Worm (Caenorhabditis elegans) whole organism, young adult: ENCODE results near the gene R09H10.7.

Source experiments
- B0035.1 ChIP-seq: sonication (generic microtip); optimal IDR thresholded peaks from 2 replicates; lab custom pipeline; 2016; ENCODE audit warnings: missing genetic modification characterization, mild to moderate bottlenecking, missing compliant biosample characterization, missing genotype, missing genetic modification reagents
- B0261.1 ChIP-seq: sonication (generic microtip); optimal IDR thresholded peaks from 2 replicates; lab custom pipeline; 2016; ENCODE audit warnings: mild to moderate bottlenecking, missing genetic modification characterization, moderate library complexity, missing compliant biosample characterization
- B0336.3 ChIP-seq: fragments of 200-800 bp; sonication (Bioruptor generic); IDR thresholded peaks from 2 replicates; pipeline ENCODE4 v1.3.6; 2022; ENCODE audit warnings: missing genetic modification characterization, missing compliant biosample characterization
- F52B5.7 ChIP-seq: sonication (generic microtip); optimal IDR thresholded peaks from 2 replicates; lab custom pipeline; 2016; ENCODE audit warnings: mild to moderate bottlenecking, missing genetic modification characterization, missing compliant biosample characterization
- K11D2.4 ChIP-seq: fragments of 200-800 bp; sonication (Bioruptor generic); IDR thresholded peaks from 2 replicates; pipeline ENCODE4 v1.3.6; 2022; ENCODE audit warnings: missing genetic modification reagents, missing genetic modification characterization, missing compliant biosample characterization
- Y53F4B.3 ChIP-seq: fragments of 200-800 bp; sonication (Bioruptor generic); IDR thresholded peaks from 2 replicates; pipeline ENCODE4 v1.3.6; 2022; ENCODE audit warnings: missing genetic modification reagents, missing genetic modification characterization, missing compliant biosample characterization
- Y67H2A.10 ChIP-seq: fragments of 200-800 bp; sonication (Bioruptor generic); conservative IDR thresholded peaks from 2 replicates; pipeline ENCODE4 v1.3.6; 2022; ENCODE audit warnings: missing genetic modification reagents, missing genetic modification characterization, missing compliant biosample characterization
- attf-6 ChIP-seq: fragments of 200-800 bp; sonication (Bioruptor generic); IDR thresholded peaks from 2 replicates; pipeline ENCODE4 v1.3.6; 2022; ENCODE audit warnings: missing genetic modification reagents, missing genetic modification characterization, missing compliant biosample characterization
- ceh-27 ChIP-seq: fragments of 200-800 bp; sonication (Bioruptor generic); optimal IDR thresholded peaks from 2 replicates; lab custom pipeline; 2018; ENCODE audit warnings: mild to moderate bottlenecking, missing genetic modification characterization, moderate library complexity, missing compliant biosample characterization
- ceh-79 ChIP-seq: sonication (generic microtip); optimal IDR thresholded peaks from 2 replicates; lab custom pipeline; 2017; ENCODE audit warnings: mild to moderate bottlenecking, missing genetic modification characterization, missing compliant biosample characterization
- dpff-1 ChIP-seq: sonication (generic microtip); optimal IDR thresholded peaks from 2 replicates; lab custom pipeline; 2017; ENCODE audit warnings: mild to moderate bottlenecking, missing genetic modification characterization, missing compliant biosample characterization
- dpl-1 ChIP-seq: fragments of 150-350 bp; optimal IDR thresholded peaks from 2 replicates; lab custom pipeline; 2014; ENCODE audit warnings: missing biosample characterization, missing genetic modification reagents, missing genetic modification characterization
- egl-18 ChIP-seq: fragments of 200-800 bp; sonication (Bioruptor generic); IDR thresholded peaks from 2 replicates; pipeline ENCODE4 v1.3.6; 2022; ENCODE audit warnings: missing genetic modification reagents, missing genetic modification characterization, missing compliant biosample characterization
- ekl-4 ChIP-seq: fragments of 200-800 bp; sonication (Bioruptor generic); IDR thresholded peaks from 2 replicates; pipeline ENCODE4 v1.3.6; 2022; ENCODE audit warnings: missing genetic modification reagents, missing genetic modification characterization, missing compliant biosample characterization
- ets-4 ChIP-seq: fragments of 200-800 bp; sonication (Bioruptor generic); optimal IDR thresholded peaks from 2 replicates; lab custom pipeline; 2018; ENCODE audit warnings: mild to moderate bottlenecking, missing genetic modification characterization, missing compliant biosample characterization
- him-1 ChIP-seq: sonication (generic microtip); optimal IDR thresholded peaks from 2 replicates; lab custom pipeline; 2016; ENCODE audit warnings: missing genotype, missing genetic modification reagents, missing genetic modification characterization, missing compliant biosample characterization
- hlh-12 ChIP-seq: sonication (generic microtip); optimal IDR thresholded peaks from 2 replicates; lab custom pipeline; 2016; ENCODE audit warnings: missing genetic modification characterization, missing compliant biosample characterization
- hsf-1 ChIP-seq: fragments of 200-800 bp; sonication (Bioruptor generic); IDR thresholded peaks from 2 replicates; pipeline ENCODE4 v1.3.6; 2022; ENCODE audit warnings: missing genetic modification reagents, missing genetic modification characterization, missing compliant biosample characterization
- lin-35 ChIP-seq, 3 experiments: fragments of 150-350 bp in 2 of 3; sonication (generic microtip) in 1 of 3; optimal IDR thresholded peaks; 2 replicates each; lab custom pipeline; 2014 to 2018; ENCODE audit warnings: missing biosample characterization in 3 of 3, missing genetic modification characterization in 3 of 3, missing genetic modification reagents in 3 of 3
- mcd-1 ChIP-seq: fragments of 200-800 bp; sonication (Bioruptor generic); IDR thresholded peaks from 2 replicates; pipeline ENCODE4 v1.3.6; 2022; ENCODE audit warnings: missing genetic modification reagents, missing genetic modification characterization, missing compliant biosample characterization
- mel-28 ChIP-seq: sonication (generic microtip); optimal IDR thresholded peaks from 2 replicates; lab custom pipeline; 2016; ENCODE audit warnings: borderline replicate concordance, mild to moderate bottlenecking, missing genetic modification characterization, missing compliant biosample characterization
- nhr-27 ChIP-seq: fragments of 200-800 bp; sonication (Bioruptor generic); optimal IDR thresholded peaks from 2 replicates; lab custom pipeline; 2018; ENCODE audit warnings: mild to moderate bottlenecking, missing genetic modification characterization, moderate library complexity, missing compliant biosample characterization
- nhr-80 ChIP-seq: sonication (generic microtip); optimal IDR thresholded peaks from 2 replicates; lab custom pipeline; 2016; ENCODE audit warnings: missing genetic modification characterization, missing compliant biosample characterization
- rcor-1 ChIP-seq: fragments of 200-800 bp; sonication (Bioruptor generic); IDR thresholded peaks from 2 replicates; pipeline ENCODE4 v1.3.6; 2022; ENCODE audit warnings: missing genetic modification reagents, missing genetic modification characterization, missing compliant biosample characterization
- rec-8 ChIP-seq, 2 experiments: sonication (generic microtip); optimal IDR thresholded peaks; 2 replicates each; lab custom pipeline; 2016; ENCODE audit warnings: mild to moderate bottlenecking in 2 of 2, missing genetic modification characterization in 2 of 2, missing genetic modification reagents in 2 of 2, missing genotype in 2 of 2, missing biosample characterization in 1 of 2, missing compliant biosample characterization in 1 of 2, moderate library complexity in 1 of 2
- rpc-1 ChIP-seq, 2 experiments: fragments of 150-350 bp in 1 of 2; sonication (generic microtip) in 1 of 2; optimal IDR thresholded peaks; 2 replicates each; lab custom pipeline; 2014 to 2018; ENCODE audit warnings: missing biosample characterization in 1 of 2, missing genetic modification characterization in 1 of 2, missing genetic modification reagents in 1 of 2, missing genotype in 1 of 2
- snpc-3.4 ChIP-seq: sonication (generic microtip); optimal IDR thresholded peaks from 2 replicates; lab custom pipeline; 2017; ENCODE audit warnings: missing genetic modification characterization, mild to moderate bottlenecking, missing compliant biosample characterization, antibody characterized with exemption, moderate library complexity, missing genotype, missing genetic modification reagents
- somi-1 ChIP-seq: fragments of 200-800 bp; sonication (Bioruptor generic); optimal IDR thresholded peaks from 2 replicates; lab custom pipeline; 2018; ENCODE audit warnings: mild to moderate bottlenecking, missing genetic modification characterization, missing compliant biosample characterization
- sptf-2 ChIP-seq: fragments of 200-800 bp; sonication (Bioruptor generic); optimal IDR thresholded peaks from 2 replicates; lab custom pipeline; 2018; ENCODE audit warnings: mild to moderate bottlenecking, missing genetic modification characterization, missing compliant biosample characterization
- tbp1 ChIP-seq: fragments of 200-800 bp; sonication (Bioruptor generic); optimal IDR thresholded peaks from 2 replicates; lab custom pipeline; 2018; ENCODE audit warnings: mild to moderate bottlenecking, missing genetic modification characterization, missing compliant biosample characterization
- tlf-1 ChIP-seq: fragments of 200-800 bp; sonication (Bioruptor generic); optimal IDR thresholded peaks from 2 replicates; lab custom pipeline; 2018; ENCODE audit warnings: mild to moderate bottlenecking, missing genetic modification characterization, missing compliant biosample characterization
- unc-62 ChIP-seq: fragments of 150-350 bp; optimal IDR thresholded peaks from 2 replicates; lab custom pipeline; 2014; ENCODE audit warnings: missing biosample characterization, missing genetic modification reagents, missing genetic modification characterization
- xnd-1 ChIP-seq: sonication (generic microtip); optimal IDR thresholded peaks from 2 replicates; lab custom pipeline; 2016; ENCODE audit warnings: missing genotype, missing genetic modification reagents, missing genetic modification characterization, missing compliant biosample characterization
- zfh-2 ChIP-seq: fragments of 200-800 bp; sonication (Bioruptor generic); conservative IDR thresholded peaks from 2 replicates; pipeline ENCODE4 v1.3.6; 2022; ENCODE audit warnings: missing genetic modification reagents, missing genetic modification characterization, missing compliant biosample characterization
- ztf-18 ChIP-seq: sonication (generic microtip); optimal IDR thresholded peaks from 2 replicates; lab custom pipeline; 2016; ENCODE audit warnings: missing genotype, mild to moderate bottlenecking, missing genetic modification characterization, missing compliant biosample characterization
- ztf-26 ChIP-seq: sonication (generic microtip); optimal IDR thresholded peaks from 2 replicates; lab custom pipeline; 2017; ENCODE audit warnings: missing genetic modification characterization, missing compliant biosample characterization
- ztf-28 ChIP-seq: fragments of 200-800 bp; sonication (Bioruptor generic); IDR thresholded peaks from 2 replicates; pipeline ENCODE4 v1.3.6; 2022; ENCODE audit warnings: missing genetic modification reagents, missing genetic modification characterization, missing compliant biosample characterization

R09H10.7 gene

DNA sequence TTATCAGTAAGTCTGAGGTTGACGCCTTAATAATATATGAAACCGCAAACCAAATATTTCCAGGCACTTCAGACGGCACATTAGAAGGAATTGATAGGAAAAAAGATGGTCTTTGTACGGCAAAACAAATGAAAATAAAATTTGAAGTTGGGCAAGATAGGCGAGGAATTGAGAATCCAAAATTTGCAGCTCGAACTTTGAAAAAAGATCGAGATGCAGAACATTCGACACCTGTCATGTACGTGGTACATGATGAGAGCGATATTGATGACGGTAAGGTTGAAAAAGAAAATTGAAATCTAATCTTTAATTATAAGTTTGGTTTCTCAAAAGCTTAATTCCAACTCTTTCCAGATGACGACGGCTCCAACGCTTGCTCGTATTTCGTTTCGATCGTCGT lies 43.3 kb upstream of the R09H10.7 start:
- TF ChIP-seq ztf-18 (no peak), nhr-80 (tag; lab: Kevin White, UChicago) (peak; percentile 37)

DNA sequence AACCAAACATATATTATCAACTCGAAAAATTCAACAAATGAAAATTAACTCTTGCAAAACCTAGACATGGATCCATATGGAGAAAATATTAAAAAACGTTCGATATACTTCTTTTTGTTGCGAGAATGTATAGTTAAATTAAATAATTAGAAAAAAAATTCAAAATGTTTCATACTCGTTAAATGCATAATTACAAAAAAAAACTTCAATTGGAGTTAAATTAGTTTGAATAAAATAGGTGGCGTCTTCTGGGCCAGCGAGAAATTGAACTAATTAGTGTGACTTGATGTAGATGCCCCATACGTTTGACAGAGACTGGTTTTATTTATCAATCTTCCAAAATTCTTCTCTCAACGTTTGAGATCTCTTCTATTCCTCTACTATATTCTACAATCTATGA lies 42.5 kb upstream of the R09H10.7 start, which contains the start of gene lgc-43:
Gene lgc-43 (plus strand): TSS at position 301 of the 400 bp plus-strand sequence.
- TF ChIP-seq hsf-1: no peak
- TF ChIP-seq somi-1: no peak
- no peak for TF ChIP-seq ekl-4 (GFP tag; lab: Robert Waterston, UW)
- TF ChIP-seq ets-4: no peak

DNA sequence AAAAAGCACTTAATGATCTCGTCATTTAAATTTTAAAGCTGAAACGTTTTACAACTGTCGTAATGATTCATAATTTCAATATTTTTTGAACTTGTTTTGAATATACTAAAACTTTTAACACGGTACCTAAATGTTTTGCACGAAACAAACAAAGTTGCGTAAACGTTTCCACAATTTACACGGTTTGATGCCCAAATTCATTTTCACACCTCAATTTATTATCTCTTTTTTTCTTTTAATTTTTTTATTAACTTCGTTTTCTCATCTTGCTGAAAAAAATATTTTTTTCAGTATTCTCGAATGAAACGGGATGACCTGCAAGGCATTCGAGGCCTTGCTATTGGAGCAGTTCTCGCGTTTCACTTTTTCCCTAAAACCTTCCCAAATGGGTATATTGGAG lies 36.7 kb upstream of the R09H10.7 start, which contains the start of gene oac-8:
Gene oac-8 (plus strand): TSS at position 301 of the 400 bp plus-strand sequence.
- TF ChIP-seq attf-6 (GFP tag; lab: Robert Waterston, UW) (no peak), K11D2.4 (GFP tag; lab: Robert Waterston, UW) (no peak), hlh-12 (tag; lab: Kevin White, UChicago) (no peak), ztf-18 (no peak), egl-18 (GFP tag; lab: Robert Waterston, UW) (no peak), B0035.1 (tag; lab: Kevin White, UChicago) (no peak), dpff-1 (tag; lab: Kevin White, UChicago) (no peak), tlf-1 (no peak), rpc-1 (optimal IDR thresholded peaks at IDR 0.05; lab: Kevin White, UChicago) (no peak), rpc-1 (tag; optimal IDR thresholded peaks at IDR 0.05; lab: Kevin White, UChicago) (no peak), snpc-3.4 (tag; lab: Kevin White, UChicago) (no peak), F52B5.7 (tag; lab: Kevin White, UChicago) (no peak), Y53F4B.3 (GFP tag; lab: Robert Waterston, UW) (no peak), him-1 (tag; lab: Kevin White, UChicago) (no peak), rec-8 (tag; optimal IDR thresholded peaks at IDR 0.05; lab: Kevin White, UChicago) (no peak), zfh-2 (GFP tag; lab: Robert Waterston, UW) (no peak)
- TF ChIP-seq, all 124 proteins: peak for 0

DNA sequence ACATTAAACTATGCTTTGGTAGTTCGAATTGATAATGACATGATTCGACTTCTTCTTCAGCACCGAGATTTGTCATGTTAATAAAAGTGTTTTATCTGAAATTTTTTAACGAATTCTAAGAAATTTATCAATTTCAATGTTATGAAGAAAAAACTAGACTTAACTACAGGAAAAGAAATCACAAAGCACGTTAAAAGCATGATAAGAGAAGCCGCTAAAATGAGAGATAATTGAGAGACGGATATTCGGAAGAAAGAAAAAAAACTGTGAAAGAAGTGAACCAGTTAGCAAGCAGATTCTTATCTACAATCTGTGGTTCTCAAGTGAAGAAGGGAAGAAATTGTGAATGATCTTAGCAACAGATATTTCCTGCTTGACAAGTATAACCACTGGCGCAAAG lies 31.8 kb upstream of the R09H10.7 start, which contains the start of gene C43F9.4:
Gene C43F9.4 (minus strand): TSS at position 101 of the 400 bp plus-strand sequence.
- TF ChIP-seq B0336.3 (GFP tag; lab: Robert Waterston, UW) (no peak), mcd-1 (GFP tag; lab: Robert Waterston, UW) (no peak), F52B5.7 (tag; lab: Kevin White, UChicago) (no peak), xnd-1 (tag; lab: Kevin White, UChicago) (no peak), ceh-27 (GFP tag; lab: Kevin White, UChicago) (no peak), nhr-27 (no peak), rcor-1 (no peak), unc-62 (GFP tag; lab: Kevin White, UChicago) (no peak), Y53F4B.3 (GFP tag; lab: Robert Waterston, UW) (no peak), ztf-26 (tag; lab: Kevin White, UChicago) (no peak)

DNA sequence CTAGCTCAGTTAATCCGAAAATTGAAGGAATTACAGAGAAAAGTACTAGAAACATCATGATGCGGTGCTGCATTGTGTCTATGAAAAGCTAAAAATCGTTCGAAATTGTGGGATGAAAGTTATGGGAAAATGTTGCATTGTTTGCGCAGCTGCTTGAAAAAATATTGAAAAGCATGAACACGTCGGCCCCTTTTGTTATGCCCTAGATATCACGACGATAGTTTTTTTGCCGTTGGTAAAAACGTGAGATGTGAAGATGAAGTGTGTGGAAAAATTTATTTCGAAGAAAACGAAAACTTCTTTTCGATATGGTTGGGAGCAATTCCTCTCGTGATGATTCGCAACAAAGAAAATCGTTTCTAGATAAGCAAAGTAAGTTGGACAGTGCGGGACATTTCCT lies 30.3 kb upstream of the R09H10.7 start, which contains the start of the genes C43F9.5 and nkb-2:
Gene C43F9.5 (minus strand): TSS at position 101 of the 400 bp plus-strand sequence.
Gene nkb-2 (plus strand): TSS at position 277 of the 400 bp plus-strand sequence.
- TF ChIP-seq sptf-2 (no peak), lin-35 (GFP tag; optimal IDR thresholded peaks at IDR 0.05; lab: Kevin White, UChicago) (no peak), B0261.1 (no peak), ztf-28 (no peak), tbp1 (GFP tag; lab: Kevin White, UChicago) (no peak), dpl-1 (no peak), Y67H2A.10 (GFP tag; lab: Robert Waterston, UW) (no peak), nhr-27 (no peak), ceh-79 (tag; lab: Kevin White, UChicago) (no peak), mel-28 (no peak)
